Worm (Caenorhabditis elegans): Measurements from ENCODE around the gene eas-1.

DNA sequence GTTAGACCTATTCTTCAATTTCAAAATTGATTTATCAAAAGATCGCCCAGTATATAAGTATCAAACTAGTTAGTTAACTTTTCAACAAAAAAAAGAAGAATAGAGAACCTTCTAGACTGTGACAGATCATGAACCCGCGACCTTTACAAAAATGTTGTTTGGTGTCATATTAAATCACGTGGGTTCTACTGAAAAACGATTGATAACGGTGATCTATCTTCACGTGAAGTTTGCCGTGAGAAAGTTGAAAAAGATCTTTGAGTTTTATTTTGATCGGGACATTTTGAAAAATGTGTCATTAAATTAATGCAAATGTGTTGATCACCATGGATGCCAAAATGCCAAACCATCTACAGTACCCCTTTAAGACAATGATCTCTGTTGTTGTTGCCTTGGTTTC is 8.2 kb downstream of the eas-1 start:
- TF ChIP-seq nhr-12 (tag; optimal IDR thresholded peaks at IDR 0.05) (no peak), nhr-76 (tag; optimal IDR thresholded peaks at IDR 0.05) (no peak), blmp-1 (tag; optimal IDR thresholded peaks at IDR 0.05) (no peak), hlh-1 (tag; optimal IDR thresholded peaks at IDR 0.05) (no peak), snpc-4 (tag; optimal IDR thresholded peaks at IDR 0.05) (no peak), unc-62 (GFP tag; optimal IDR thresholded peaks at IDR 0.05) (no peak), mls-2 (tag; optimal IDR thresholded peaks at IDR 0.05) (no peak), ztf-11 (tag; optimal IDR thresholded peaks at IDR 0.05) (no peak), mep-1 (tag; optimal IDR thresholded peaks at IDR 0.05) (no peak), lin-32 (GFP tag; optimal IDR thresholded peaks at IDR 0.05) (no peak), lsy-2 (tag; optimal IDR thresholded peaks at IDR 0.05) (no peak), nhr-28 (tag; optimal IDR thresholded peaks at IDR 0.05) (no peak), ceh-43 (GFP tag; optimal IDR thresholded peaks at IDR 0.05) (no peak), mab-5 (tag; optimal IDR thresholded peaks at IDR 0.05) (no peak)
